Fruit fly (Drosophila melanogaster) whole organism, embryonic: ENCODE measurements around the gene TH1.
A peak's percentile ranks its signal among the peaks of the same experiment; 100 is the strongest.

Source experiments
- Antp ChIP-seq: fragments of 200-800 bp; sonication (Bioruptor generic); optimal IDR thresholded peaks from 3 replicates; lab custom pipeline; 2016; ENCODE audit warnings: missing biosample characterization, missing genetic modification characterization
- CG11696 ChIP-seq: fragments of 200-800 bp; sonication (Bioruptor generic); IDR thresholded peaks from 2 replicates; pipeline ENCODE4 v1.3.6; 2022; ENCODE audit warnings: missing biosample characterization, missing genetic modification characterization
- CG11723 ChIP-seq: fragments of 200-800 bp; sonication (Bioruptor generic); optimal IDR thresholded peaks from 2 replicates; lab custom pipeline; 2017; ENCODE audit warnings: missing biosample characterization, mild to moderate bottlenecking, missing genetic modification characterization
- CG1233 ChIP-seq: fragments of 200-800 bp; sonication (Bioruptor generic); optimal IDR thresholded peaks from 4 replicates; lab custom pipeline; 2018; ENCODE audit warnings: missing biosample characterization, mild to moderate bottlenecking, missing genetic modification characterization
- CG14014 ChIP-seq: fragments of 200-800 bp; sonication (Bioruptor generic); IDR thresholded peaks from 2 replicates; pipeline ENCODE4 v1.3.6; 2022; ENCODE audit warnings: missing biosample characterization, missing genetic modification characterization
- CG18262 ChIP-seq: fragments of 200-800 bp; optimal IDR thresholded peaks from 3 replicates; lab custom pipeline; 2019; ENCODE audit warnings: missing biosample characterization, mild to moderate bottlenecking, missing genetic modification characterization, moderate library complexity
- CG31224 ChIP-seq: fragments of 200-800 bp; sonication (Bioruptor generic); IDR thresholded peaks from 2 replicates; pipeline ENCODE4 v1.3.6; 2022; ENCODE audit warnings: missing biosample characterization, missing genetic modification characterization
- CG32772 ChIP-seq: fragments of 200-800 bp; sonication (Bioruptor generic); IDR thresholded peaks from 2 replicates; pipeline ENCODE4 v1.3.6; 2022; ENCODE audit warnings: missing biosample characterization, missing genetic modification characterization
- CG42726 ChIP-seq: fragments of 200-800 bp; sonication (Bioruptor generic); IDR thresholded peaks from 2 replicates; pipeline ENCODE4 v1.3.6; 2022; ENCODE audit warnings: missing biosample characterization, missing genetic modification characterization; ENCODE audit not compliant: partially characterized antibody
- CG6813 ChIP-seq: fragments of 200-800 bp; sonication (Bioruptor generic); optimal IDR thresholded peaks from 2 replicates; lab custom pipeline; 2017; ENCODE audit warnings: missing biosample characterization, missing genetic modification characterization, mild to moderate bottlenecking, moderate library complexity, missing genetic modification reagents
- CG6854 ChIP-seq: fragments of 200-800 bp; sonication (Bioruptor generic); optimal IDR thresholded peaks from 3 replicates; lab custom pipeline; 2017; ENCODE audit warnings: missing biosample characterization, mild to moderate bottlenecking, missing genetic modification characterization
- CHES-1-like ChIP-seq: fragments of 200-800 bp; sonication (Bioruptor generic); optimal IDR thresholded peaks from 2 replicates; lab custom pipeline; 2016; ENCODE audit warnings: missing biosample characterization, missing genetic modification characterization
- D19B ChIP-seq: fragments of 200-800 bp; sonication (Bioruptor generic); optimal IDR thresholded peaks from 2 replicates; lab custom pipeline; 2017; ENCODE audit warnings: missing biosample characterization, mild to moderate bottlenecking, missing genetic modification characterization
- Doc3 ChIP-seq: fragments of 200-800 bp; sonication (Bioruptor generic); IDR thresholded peaks from 3 replicates; pipeline ENCODE4 v1.3.6; 2022; ENCODE audit warnings: missing biosample characterization, missing genetic modification characterization; ENCODE audit not compliant: partially characterized antibody
- Dp ChIP-seq: fragments of 200-800 bp; sonication (Bioruptor generic); optimal IDR thresholded peaks from 2 replicates; lab custom pipeline; 2018; ENCODE audit warnings: missing biosample characterization, mild to moderate bottlenecking, missing genetic modification characterization, moderate library complexity
- E2f2 ChIP-seq: fragments of 200-800 bp; sonication (Bioruptor generic); IDR thresholded peaks from 2 replicates; pipeline ENCODE4 v1.3.6; 2022; ENCODE audit warnings: missing biosample characterization, missing genetic modification characterization
- Eip74EF ChIP-seq, 2 experiments: fragments of 200-800 bp in 1 of 2; fragments of >200 bp in 1 of 2; sonication (Bioruptor generic) in 1 of 2; optimal IDR thresholded peaks; 2 replicates each; lab custom pipeline; 2017 to 2019; ENCODE audit warnings: missing biosample characterization in 2 of 2, missing genetic modification characterization in 2 of 2, mild to moderate bottlenecking in 1 of 2, moderate library complexity in 1 of 2
- GATAe ChIP-seq: fragments of 200-800 bp; sonication (Bioruptor generic); conservative IDR thresholded peaks from 2 replicates; pipeline ENCODE4 v1.3.6; 2022; ENCODE audit warnings: missing biosample characterization, missing genetic modification characterization
- HHEX ChIP-seq: fragments of 200-800 bp; sonication (Bioruptor generic); optimal IDR thresholded peaks from 3 replicates; lab custom pipeline; 2017; ENCODE audit warnings: missing biosample characterization, mild to moderate bottlenecking, missing genetic modification characterization, missing genetic modification reagents
- HLH54F ChIP-seq: fragments of 200-800 bp; sonication (Bioruptor generic); optimal IDR thresholded peaks from 3 replicates; lab custom pipeline; 2016; ENCODE audit warnings: missing biosample characterization, missing genetic modification characterization
- HmgD ChIP-seq: fragments of 200-800 bp; sonication (Bioruptor generic); optimal IDR thresholded peaks from 3 replicates; lab custom pipeline; 2016; ENCODE audit warnings: missing biosample characterization, missing genetic modification characterization
- Hr78 ChIP-seq, 2 experiments: fragments of 200-800 bp in 1 of 2; fragments of >200 bp in 1 of 2; sonication (Bioruptor generic) in 1 of 2; optimal IDR thresholded peaks; 2 replicates each; lab custom pipeline; 2017 to 2019; ENCODE audit warnings: missing biosample characterization in 2 of 2, missing genetic modification characterization in 2 of 2, mild to moderate bottlenecking in 1 of 2, moderate library complexity in 1 of 2
- MTF-1 ChIP-seq: fragments of 200-800 bp; sonication (Bioruptor generic); optimal IDR thresholded peaks from 2 replicates; lab custom pipeline; 2018; ENCODE audit warnings: missing biosample characterization, mild to moderate bottlenecking, missing genetic modification characterization, borderline replicate concordance
- Meics ChIP-seq: fragments of 200-800 bp; sonication (Bioruptor generic); optimal IDR thresholded peaks from 2 replicates; lab custom pipeline; 2017; ENCODE audit warnings: missing biosample characterization, mild to moderate bottlenecking, missing genetic modification characterization
- TFAM ChIP-seq: fragments of 200-800 bp; sonication (Bioruptor generic); optimal IDR thresholded peaks from 2 replicates; lab custom pipeline; 2017; ENCODE audit warnings: missing biosample characterization, missing genetic modification characterization, inconsistent platforms
- abd-A ChIP-seq: fragments of 200-800 bp; sonication (Bioruptor generic); optimal IDR thresholded peaks from 3 replicates; lab custom pipeline; 2019; ENCODE audit warnings: missing biosample characterization, mild to moderate bottlenecking, missing genetic modification characterization, moderate library complexity
- amos ChIP-seq: fragments of 200-800 bp; sonication (Bioruptor generic); IDR thresholded peaks from 2 replicates; pipeline ENCODE4 v1.3.6; 2022; ENCODE audit warnings: missing biosample characterization, missing genetic modification characterization; ENCODE audit not compliant: partially characterized antibody
- ap ChIP-seq: fragments of 200-800 bp; sonication (Bioruptor generic); IDR thresholded peaks from 2 replicates; pipeline ENCODE4 v1.3.6; 2022; ENCODE audit warnings: missing biosample characterization, missing genetic modification characterization
- cas ChIP-seq: fragments of 200-800 bp; sonication (Bioruptor generic); IDR thresholded peaks from 2 replicates; pipeline ENCODE4 v1.3.6; 2022; ENCODE audit warnings: missing biosample characterization, missing genetic modification characterization
- caup ChIP-seq: fragments of 200-800 bp; sonication (Bioruptor generic); optimal IDR thresholded peaks from 3 replicates; lab custom pipeline; 2017; ENCODE audit warnings: missing biosample characterization, mild to moderate bottlenecking, missing genetic modification characterization, moderate library complexity; ENCODE audit not compliant: severe bottlenecking
- cg ChIP-seq: fragments of 200-800 bp; sonication (Bioruptor generic); optimal IDR thresholded peaks from 3 replicates; lab custom pipeline; 2019; ENCODE audit warnings: missing biosample characterization, mild to moderate bottlenecking, missing genetic modification characterization, moderate library complexity
- crc ChIP-seq: fragments of 200-800 bp; sonication (Bioruptor generic); optimal IDR thresholded peaks from 2 replicates; lab custom pipeline; 2016; ENCODE audit warnings: missing biosample characterization, missing genetic modification characterization
- dm ChIP-seq: fragments of 200-800 bp; sonication (Bioruptor generic); optimal IDR thresholded peaks from 3 replicates; lab custom pipeline; 2016; ENCODE audit warnings: missing biosample characterization, missing genetic modification characterization
- dysf ChIP-seq: fragments of 200-800 bp; sonication (Bioruptor generic); IDR thresholded peaks from 3 replicates; pipeline ENCODE4 v1.3.6; 2022; ENCODE audit warnings: missing biosample characterization, missing genetic modification characterization
- en ChIP-seq: fragments of 200-800 bp; sonication (Bioruptor generic); optimal IDR thresholded peaks from 2 replicates; lab custom pipeline; 2016; ENCODE audit warnings: missing biosample characterization, missing genetic modification characterization
- fd102C ChIP-seq: fragments of 200-800 bp; sonication (Bioruptor generic); optimal IDR thresholded peaks from 2 replicates; lab custom pipeline; 2018; ENCODE audit warnings: missing biosample characterization, mild to moderate bottlenecking, missing genetic modification characterization, moderate library complexity
- fd64A ChIP-seq: fragments of 200-800 bp; sonication (Bioruptor generic); optimal IDR thresholded peaks from 3 replicates; lab custom pipeline; 2018; ENCODE audit warnings: missing biosample characterization, mild to moderate bottlenecking, missing genetic modification characterization
- gcm2 ChIP-seq: fragments of 200-800 bp; sonication (Bioruptor generic); optimal IDR thresholded peaks from 2 replicates; lab custom pipeline; 2016; ENCODE audit warnings: missing biosample characterization, missing genetic modification characterization
- gsb-n ChIP-seq: fragments of 200-800 bp; sonication (Bioruptor generic); optimal IDR thresholded peaks from 3 replicates; lab custom pipeline; 2018; ENCODE audit warnings: missing biosample characterization, mild to moderate bottlenecking, missing genetic modification characterization
- her ChIP-seq: fragments of 200-800 bp; sonication (Bioruptor generic); optimal IDR thresholded peaks from 2 replicates; lab custom pipeline; 2016; ENCODE audit warnings: missing biosample characterization, missing genetic modification characterization
- ind ChIP-seq: fragments of 200-800 bp; sonication (Bioruptor generic); optimal IDR thresholded peaks from 3 replicates; lab custom pipeline; 2016; ENCODE audit warnings: missing biosample characterization, missing genetic modification characterization
- jigr1 ChIP-seq: fragments of 200-800 bp; sonication (Bioruptor generic); IDR thresholded peaks from 3 replicates; pipeline ENCODE4 v1.3.6; 2022; ENCODE audit warnings: missing biosample characterization, missing genetic modification characterization
- kah ChIP-seq: fragments of 200-800 bp; sonication (Bioruptor generic); optimal IDR thresholded peaks from 2 replicates; lab custom pipeline; 2018; ENCODE audit warnings: missing biosample characterization, mild to moderate bottlenecking, missing genetic modification characterization
- nmo ChIP-seq: fragments of 200-800 bp; sonication (Bioruptor generic); optimal IDR thresholded peaks from 2 replicates; lab custom pipeline; 2018; ENCODE audit warnings: missing biosample characterization, mild to moderate bottlenecking, missing genetic modification characterization, moderate library complexity
- pum ChIP-seq: fragments of 200-800 bp; sonication (Bioruptor generic); optimal IDR thresholded peaks from 2 replicates; lab custom pipeline; 2016; ENCODE audit warnings: missing biosample characterization, missing genetic modification characterization
- rib ChIP-seq: fragments of 200-800 bp; sonication (Bioruptor generic); IDR thresholded peaks from 2 replicates; pipeline ENCODE4 v1.3.6; 2022; ENCODE audit warnings: missing biosample characterization, missing genetic modification characterization
- tgo ChIP-seq: fragments of 200-800 bp; sonication (Bioruptor generic); IDR thresholded peaks from 3 replicates; pipeline ENCODE4 v1.3.6; 2022; ENCODE audit warnings: missing biosample characterization, missing genetic modification characterization
- zfh1 ChIP-seq: fragments of 200-800 bp; sonication (Bioruptor generic); IDR thresholded peaks from 3 replicates; pipeline ENCODE4 v1.3.6; 2022; ENCODE audit warnings: missing biosample characterization, missing genetic modification characterization

TH1 gene

DNA sequence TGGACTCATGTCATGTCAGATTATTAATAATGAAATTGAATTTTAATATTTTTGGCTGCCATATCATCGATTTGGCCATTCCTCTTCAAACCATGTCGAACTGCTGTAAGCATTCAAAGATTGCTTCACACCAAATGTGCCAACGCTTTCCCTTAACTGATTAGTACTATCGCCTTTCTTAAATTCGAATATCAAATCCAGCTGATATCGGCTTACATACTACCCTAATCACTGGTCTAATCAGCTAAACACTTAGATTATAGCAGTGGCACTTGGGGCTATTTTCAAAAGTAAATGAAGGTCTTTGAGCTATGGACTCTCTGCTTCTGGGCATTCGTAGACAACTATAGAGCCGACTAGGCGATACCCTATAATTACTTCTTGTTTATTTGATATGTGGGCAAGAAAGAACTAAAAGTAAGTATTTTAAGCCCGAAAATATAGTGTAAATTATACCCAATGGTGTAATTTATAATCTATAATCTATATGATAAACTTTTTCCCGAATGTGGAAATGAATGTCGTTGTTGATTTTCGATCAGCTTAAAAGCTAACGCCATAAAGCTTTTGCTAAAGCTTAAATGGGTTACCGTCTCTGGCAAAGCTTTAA, 12.7 kb upstream of the TH1 start (continued):
- peak; percentile 78 for TF ChIP-seq ind
- TF ChIP-seq MTF-1 (GFP tag; lab: Kevin White, UChicago): peak; percentile 47
- no peak for TF ChIP-seq fd102C (GFP tag; lab: Kevin White, UChicago)
- no peak for TF ChIP-seq TFAM (GFP tag; lab: Kevin White, UChicago)
- TF ChIP-seq kah (GFP tag; lab: Kevin White, UChicago): peak; percentile 33
- TF ChIP-seq en: peak; percentile 15
- TF ChIP-seq zfh1 (GFP tag; lab: Robert Waterston, UW): peak; percentile 28; the same call in 2 of the 3 replicates
- peak; percentile 44 for TF ChIP-seq gcm2 (GFP tag; lab: Kevin White, UChicago)
- peak; percentile 9 for TF ChIP-seq dm (GFP tag; lab: Kevin White, UChicago)
- TF ChIP-seq pum (GFP tag; lab: Kevin White, UChicago): peak; percentile 36

DNA sequence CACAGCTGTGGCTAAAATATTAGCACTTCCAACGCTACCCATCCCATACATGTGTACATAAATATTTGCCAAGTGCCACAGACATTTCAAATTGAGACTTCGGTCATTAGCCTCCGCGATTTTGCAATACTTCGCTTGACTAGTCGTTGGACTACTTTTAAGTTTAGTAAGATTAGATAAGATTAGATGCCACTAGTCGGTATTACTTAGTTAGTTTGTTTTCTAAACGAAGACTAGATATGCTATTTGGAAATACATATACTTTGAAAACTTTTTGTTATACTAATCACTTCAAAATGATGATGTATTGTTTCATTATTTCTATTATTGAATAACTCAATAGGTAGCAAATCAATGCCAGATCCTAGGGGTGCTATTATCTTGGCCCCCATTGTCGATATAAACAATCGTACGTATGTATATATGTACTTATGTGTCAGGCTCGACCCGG, 5.3 kb downstream of the TH1 start:
- TF ChIP-seq Doc3 (GFP tag; lab: Robert Waterston, UW) (no peak), CG1233 (GFP tag; lab: Kevin White, UChicago) (peak; percentile 25), HHEX (GFP tag; lab: Kevin White, UChicago) (peak; percentile 32), CG32772 (GFP tag; lab: Robert Waterston, UW) (no peak), crc (GFP tag; lab: Kevin White, UChicago) (no peak), CG11723 (GFP tag; lab: Kevin White, UChicago) (peak; percentile 7), jigr1 (GFP tag; lab: Robert Waterston, UW) (no peak), dysf (GFP tag; lab: Robert Waterston, UW) (peak; percentile 37; the same call in 1 of the 3 replicates), CHES-1-like (GFP tag; lab: Kevin White, UChicago) (peak; percentile 26), Dp (GFP tag; lab: Kevin White, UChicago) (no peak), GATAe (GFP tag; lab: Robert Waterston, UW) (no peak), CG42726 (no peak), CG14014 (no peak), tgo (GFP tag; lab: Robert Waterston, UW) (0 out of 3 replicates have a peak, but pooled peaks have one; percentile 33), HLH54F (peak; percentile 21), caup (GFP tag; lab: Kevin White, UChicago) (peak; percentile 72), D19B (GFP tag; lab: Kevin White, UChicago) (peak; percentile 13), CG6813 (GFP tag; lab: Kevin White, UChicago) (peak; percentile 14), CG31224 (GFP tag; lab: Robert Waterston, UW) (0 out of 2 replicates have a peak, but pooled peaks have one; percentile 10), cg (GFP tag; lab: Kevin White, UChicago) (no peak), abd-A (tag; lab: Kevin White, UChicago) (no peak), CG18262 (tag; lab: Kevin White, UChicago) (peak; percentile 50), HmgD (GFP tag; lab: Kevin White, UChicago) (no peak), Meics (GFP tag; lab: Kevin White, UChicago) (peak; percentile 52), Hr78 (GFP tag; optimal IDR thresholded peaks at IDR 0.05; lab: Kevin White, UChicago) (peak in 1 of 2 experiments; percentile 5), ap (GFP tag; lab: Robert Waterston, UW) (no peak), nmo (GFP tag; lab: Kevin White, UChicago) (peak; percentile 9), gsb-n (tag; lab: Kevin White, UChicago) (no peak), CG11696 (GFP tag; lab: Robert Waterston, UW) (peak; percentile 81), CG6854 (peak; percentile 25), cas (GFP tag; lab: Robert Waterston, UW) (no peak), amos (GFP tag; lab: Robert Waterston, UW) (no peak), Eip74EF (GFP tag; optimal IDR thresholded peaks at IDR 0.05; lab: Kevin White, UChicago) (peak in 1 of 2 experiments; percentile 37), gcm2 (GFP tag; lab: Kevin White, UChicago) (no peak), E2f2 (GFP tag; lab: Robert Waterston, UW) (no peak), Antp (GFP tag; lab: Kevin White, UChicago) (no peak), her (GFP tag; lab: Kevin White, UChicago) (no peak), fd64A (GFP tag; lab: Kevin White, UChicago) (no peak), rib (GFP tag; lab: Robert Waterston, UW) (no peak)
